Worm (Caenorhabditis elegans): ENCODE data around the gene arrd-1.

The arrd-1 gene

ce11 chrII:633984-634383, 6.7 kb downstream of the arrd-1 start, which contains the start of gene T04B8.1:
Gene T04B8.1, plus strand, starts transcription at chrII:634284.
- TF ChIP-seq elt-2 (tag; optimal IDR thresholded peaks at IDR 0.05): no peak
- TF ChIP-seq nhr-90 (tag; optimal IDR thresholded peaks at IDR 0.05; ENCODE audit: poor library complexity): no peak
- TF ChIP-seq pag-3 (tag; optimal IDR thresholded peaks at IDR 0.05; ENCODE audit: borderline replicate concordance, insufficient read depth): no peak
- no peak for TF ChIP-seq nhr-12 (tag; optimal IDR thresholded peaks at IDR 0.05)
- TF ChIP-seq lin-14 (GFP tag; optimal IDR thresholded peaks at IDR 0.05): no peak
- TF ChIP-seq nhr-47 (tag; optimal IDR thresholded peaks at IDR 0.05): no peak
- no peak for TF ChIP-seq ztf-4 (tag; optimal IDR thresholded peaks at IDR 0.05)
- no peak for TF ChIP-seq elt-3 (tag; optimal IDR thresholded peaks at IDR 0.05)
- TF ChIP-seq nhr-28 (tag; optimal IDR thresholded peaks at IDR 0.05): no peak
- TF ChIP-seq fkh-10 (GFP tag; optimal IDR thresholded peaks at IDR 0.05): no peak
- no peak for TF ChIP-seq fkh-4 (tag; optimal IDR thresholded peaks at IDR 0.05; ENCODE audit: borderline replicate concordance)
- TF ChIP-seq hpl-2 (GFP tag; optimal IDR thresholded peaks at IDR 0.05): no peak
- no peak for TF ChIP-seq jun-1 (tag; optimal IDR thresholded peaks at IDR 0.05)
- TF ChIP-seq lin-13 (GFP tag; optimal IDR thresholded peaks at IDR 0.05): no peak
- no peak for TF ChIP-seq mdl-1 (tag; optimal IDR thresholded peaks at IDR 0.05)
- no peak for TF ChIP-seq nhr-237 (tag; optimal IDR thresholded peaks at IDR 0.05)
- TF ChIP-seq dsc-1 (tag; optimal IDR thresholded peaks at IDR 0.05): no peak
- TF ChIP-seq unc-130 (tag; optimal IDR thresholded peaks at IDR 0.05): no peak

ce11 chrII:639467-639866, 12.2 kb downstream of the arrd-1 start, which contains the start of gene K07E8.6:
Gene K07E8.6, minus strand, starts transcription at chrII:639567.
- TF ChIP-seq tlp-1 (tag; optimal IDR thresholded peaks at IDR 0.05): no peak
- no peak for TF ChIP-seq sup-37 (GFP tag; optimal IDR thresholded peaks at IDR 0.05)
- no peak for TF ChIP-seq alr-1 (tag; optimal IDR thresholded peaks at IDR 0.05; ENCODE audit: borderline replicate concordance)

ce11 chrII:643733-644132, 16.4 kb downstream of the arrd-1 start:
- TF ChIP-seq ama-1 (optimal IDR thresholded peaks at IDR 0.05) (no peak), lin-13 (GFP tag; optimal IDR thresholded peaks at IDR 0.05) (no peak), zip-4 (GFP tag; optimal IDR thresholded peaks at IDR 0.05) (no peak), ztf-11 (tag; optimal IDR thresholded peaks at IDR 0.05) (no peak), pqm-1 (tag; optimal IDR thresholded peaks at IDR 0.05) (no peak), ceh-88 (GFP tag; IDR thresholded peaks at IDR 0.05) (no peak), mdl-1 (tag; optimal IDR thresholded peaks at IDR 0.05) (no peak), blmp-1 (tag; optimal IDR thresholded peaks at IDR 0.05) (no peak), lin-15B (tag; optimal IDR thresholded peaks at IDR 0.05) (no peak), hlh-17 (GFP tag; optimal IDR thresholded peaks at IDR 0.05; ENCODE audit: borderline replicate concordance) (no peak), ceh-63 (GFP tag; optimal IDR thresholded peaks at IDR 0.05) (no peak), ceh-90 (tag; optimal IDR thresholded peaks at IDR 0.05) (no peak), ceh-8 (GFP tag; optimal IDR thresholded peaks at IDR 0.05) (no peak)

DNA sequence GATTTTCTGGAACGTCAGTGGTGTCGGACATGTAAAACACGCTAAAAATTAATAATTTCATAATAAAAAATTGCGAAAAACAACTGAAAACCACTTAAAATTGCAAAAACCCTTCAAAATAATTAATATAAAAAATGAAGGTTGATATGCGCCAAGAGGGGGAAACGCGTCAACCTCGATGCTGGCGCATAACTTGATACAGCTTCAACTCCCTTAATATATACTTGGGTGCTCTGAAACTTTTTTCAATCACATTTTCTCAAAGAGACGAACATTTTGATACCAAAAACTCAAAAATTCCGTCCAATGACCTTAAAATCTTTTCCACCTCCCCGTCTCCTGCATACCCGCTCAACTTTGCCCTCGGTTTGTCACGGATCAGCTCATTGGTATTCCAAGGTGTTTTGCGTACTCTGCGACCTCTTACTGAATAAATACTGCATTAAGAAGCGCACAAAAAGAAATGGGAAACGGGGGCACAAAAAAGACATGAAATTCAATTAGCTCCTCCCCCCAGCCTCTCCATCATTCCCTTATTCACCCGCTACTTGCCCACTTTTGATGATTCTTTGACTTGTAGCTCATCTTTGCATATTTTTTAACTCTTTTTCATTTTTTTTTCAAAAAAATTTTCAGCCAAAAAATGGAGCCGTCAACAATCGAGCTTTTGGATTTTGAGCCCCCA, 23.2 kb downstream of the arrd-1 start, which contains the start of the genes K07E8.7 and frpr-14:
Gene K07E8.7 (minus strand): TSS at position 47 of the 685 bp plus-strand sequence.
Gene frpr-14 (plus strand): TSS at position 635 of the 685 bp plus-strand sequence.
- TF ChIP-seq rnt-1 (tag; optimal IDR thresholded peaks at IDR 0.05): no peak
- peak; percentile 96 for TF ChIP-seq isw-1 (GFP tag; IDR thresholded peaks at IDR 0.05)
- no peak for TF ChIP-seq zag-1 (tag; optimal IDR thresholded peaks at IDR 0.05)
- no peak for TF ChIP-seq sup-37 (GFP tag; optimal IDR thresholded peaks at IDR 0.05)
- no peak for TF ChIP-seq blmp-1 (tag; optimal IDR thresholded peaks at IDR 0.05)
- no peak for TF ChIP-seq egl-13 (tag; optimal IDR thresholded peaks at IDR 0.05)
- no peak for TF ChIP-seq mef-2 (tag; optimal IDR thresholded peaks at IDR 0.05)
- TF ChIP-seq swsn-7 (tag; optimal IDR thresholded peaks at IDR 0.05): peak; percentile 29
- no peak for TF ChIP-seq Y116A8C.19 (tag; optimal IDR thresholded peaks at IDR 0.05; ENCODE audit: borderline replicate concordance)
- TF ChIP-seq alr-1 (tag; optimal IDR thresholded peaks at IDR 0.05; ENCODE audit: borderline replicate concordance): no peak
- no peak for TF ChIP-seq unc-98 (GFP tag; IDR thresholded peaks at IDR 0.05)
- peak; percentile 47 for TF ChIP-seq fkh-10 (GFP tag; optimal IDR thresholded peaks at IDR 0.05)
- TF ChIP-seq lin-14 (GFP tag; optimal IDR thresholded peaks at IDR 0.05): peak; percentile 38
- TF ChIP-seq efl-1 (optimal IDR thresholded peaks at IDR 0.05): peak; percentile 30 to 35
- peak; percentile 50 to 90 for TF ChIP-seq efl-1 (GFP tag; optimal IDR thresholded peaks at IDR 0.05 in 1 of 2)
- peak; percentile 28 for TF ChIP-seq xbp-1 (tag; optimal IDR thresholded peaks at IDR 0.05)
- no peak for TF ChIP-seq irx-1 (tag; optimal IDR thresholded peaks at IDR 0.05)
- TF ChIP-seq lsy-2 (tag; optimal IDR thresholded peaks at IDR 0.05): peak; percentile 35 to 64
- TF ChIP-seq snpc-4 (tag; optimal IDR thresholded peaks at IDR 0.05): no peak
- TF ChIP-seq pqm-1 (tag; optimal IDR thresholded peaks at IDR 0.05): no peak
- peak; percentile 26 for TF ChIP-seq mep-1 (tag; optimal IDR thresholded peaks at IDR 0.05)
- peak in 1 of 6 experiments; percentile 5 for TF ChIP-seq elt-3 (tag; optimal IDR thresholded peaks at IDR 0.05)

Measured in whole organism, L1 larva.